Worm (Caenorhabditis elegans): ENCODE results near the gene spv-1.

The spv-1 gene

ce11 chrII:7944333-7944744 lies 15.8 kb upstream of the spv-1 start:
- no peak for TF ChIP-seq ceh-16 (tag; optimal IDR thresholded peaks at IDR 0.05)
- TF ChIP-seq ama-1 (optimal IDR thresholded peaks at IDR 0.05) = no peak
- TF ChIP-seq nfya-1 (tag; optimal IDR thresholded peaks at IDR 0.05; ENCODE audit: insufficient read depth) = no peak
- TF ChIP-seq R02D3.7 (tag; optimal IDR thresholded peaks at IDR 0.05) = no peak
- TF ChIP-seq pqm-1 (tag; optimal IDR thresholded peaks at IDR 0.05) = peak; percentile 30
- no peak for TF ChIP-seq ZK546.5 (tag; optimal IDR thresholded peaks at IDR 0.05)
- TF ChIP-seq elt-2 (tag; optimal IDR thresholded peaks at IDR 0.05) = peak; percentile 84

- TF ChIP-seq nhr-43 (tag; optimal IDR thresholded peaks at IDR 0.05; ENCODE audit: poor library complexity, severe bottlenecking) (no peak), zag-1 (tag; optimal IDR thresholded peaks at IDR 0.05) (no peak), unc-39 (tag; optimal IDR thresholded peaks at IDR 0.05) (no peak), hmg-11 (tag; optimal IDR thresholded peaks at IDR 0.05) (no peak), aly-2 (tag; optimal IDR thresholded peaks at IDR 0.05) (no peak), nhr-237 (tag; optimal IDR thresholded peaks at IDR 0.05) (no peak), nhr-76 (tag; optimal IDR thresholded peaks at IDR 0.05) (no peak), fkh-10 (GFP tag; optimal IDR thresholded peaks at IDR 0.05) (no peak), sea-2 (GFP tag; optimal IDR thresholded peaks at IDR 0.05) (no peak), ama-1 (optimal IDR thresholded peaks at IDR 0.05) (no peak), jun-1 (tag; optimal IDR thresholded peaks at IDR 0.05) (no peak), tbx-2 (tag; optimal IDR thresholded peaks at IDR 0.05) (no peak), ztf-11 (tag; optimal IDR thresholded peaks at IDR 0.05) (no peak)
Observed at ce11 chrII:7940848-7941247, 12.3 kb upstream of the spv-1 start, which contains the start of gene ZK669.3. Gene ZK669.3 (plus strand): TSS chrII:7941148.

- TF ChIP-seq nhr-23 (tag; optimal IDR thresholded peaks at IDR 0.05) = peak; percentile 31
- no peak for TF ChIP-seq ZK546.5 (tag; optimal IDR thresholded peaks at IDR 0.05)
- no peak for TF ChIP-seq R02D3.7 (tag; optimal IDR thresholded peaks at IDR 0.05)
Observed at ce11 chrII:7938078-7938477, 9.6 kb upstream of the spv-1 start, which contains the start of gene ZK669.2. Gene ZK669.2 (minus strand): TSS chrII:7938178.

- TF ChIP-seq elt-1 (tag; optimal IDR thresholded peaks at IDR 0.05) (no peak), ztf-4 (tag; optimal IDR thresholded peaks at IDR 0.05) (no peak)
Observed at ce11 chrII:7935622-7936021, 7.1 kb upstream of the spv-1 start.

ce11 chrII:7930671-7931070 lies 2.2 kb upstream of the spv-1 start:
- peak; percentile 75 for TF ChIP-seq nhr-25 (tag; optimal IDR thresholded peaks at IDR 0.05)
- TF ChIP-seq zag-1 (tag; optimal IDR thresholded peaks at IDR 0.05) = no peak
- TF ChIP-seq elt-1 (tag; optimal IDR thresholded peaks at IDR 0.05) = peak; percentile 25

- no peak for TF ChIP-seq lsy-12 (tag; optimal IDR thresholded peaks at IDR 0.05)
- peak; percentile 76 for TF ChIP-seq fkh-10 (GFP tag; optimal IDR thresholded peaks at IDR 0.05)
Observed at ce11 chrII:7921155-7921554, 7.3 kb downstream of the spv-1 start.

ce11 chrII:7920178-7920577 lies 8.3 kb downstream of the spv-1 start:
- TF ChIP-seq ceh-9 (tag; optimal IDR thresholded peaks at IDR 0.05) = no peak
- no peak for TF ChIP-seq ceh-16 (tag; optimal IDR thresholded peaks at IDR 0.05)
- TF ChIP-seq hmg-11 (tag; optimal IDR thresholded peaks at IDR 0.05) = no peak
- TF ChIP-seq fkh-10 (GFP tag; optimal IDR thresholded peaks at IDR 0.05) = peak; percentile 93

ce11 chrII:7911015-7911414 lies 17.5 kb downstream of the spv-1 start, which contains the start of gene ZK675.4:
Gene ZK675.4 (plus strand): TSS chrII:7911315.
- TF ChIP-seq fkh-10 (GFP tag; optimal IDR thresholded peaks at IDR 0.05) = no peak
- no peak for TF ChIP-seq ZK546.5 (tag; optimal IDR thresholded peaks at IDR 0.05)
- no peak for TF ChIP-seq elt-2 (tag; optimal IDR thresholded peaks at IDR 0.05)
- no peak for TF ChIP-seq daf-12 (tag; optimal IDR thresholded peaks at IDR 0.05)
- TF ChIP-seq ceh-9 (tag; optimal IDR thresholded peaks at IDR 0.05) = no peak
- no peak for TF ChIP-seq nhr-77 (tag; optimal IDR thresholded peaks at IDR 0.05)
- no peak for TF ChIP-seq elt-3 (tag; optimal IDR thresholded peaks at IDR 0.05)

Data from whole organism, L3 larva.